Worm (Caenorhabditis elegans) whole organism, L3 larva: ENCODE results near the gene ptr-19.

Experiments
- R02D3.7 ChIP-seq: fragments of 150-350 bp; optimal IDR thresholded peaks from 2 replicates; lab custom pipeline; 2014; ENCODE audit warnings: missing biosample characterization, missing genetic modification characterization
- ama-1 ChIP-seq: fragments of 150-350 bp; optimal IDR thresholded peaks from 2 replicates; lab custom pipeline; 2018
- ceh-9 ChIP-seq: sonication (generic microtip); optimal IDR thresholded peaks from 2 replicates; lab custom pipeline; 2018; ENCODE audit warnings: missing biosample characterization, missing genetic modification characterization
- daf-12 ChIP-seq: fragments of 150-350 bp; optimal IDR thresholded peaks from 2 replicates; lab custom pipeline; 2014; ENCODE audit warnings: missing biosample characterization, missing genetic modification reagents, missing genetic modification characterization
- egl-27 ChIP-seq: sonication (generic microtip); optimal IDR thresholded peaks from 4 replicates; lab custom pipeline; 2017; ENCODE audit warnings: missing biosample characterization, missing genetic modification reagents, missing genetic modification characterization
- elt-3 ChIP-seq, 3 experiments: fragments of 150-350 bp in 1 of 3; sonication (generic microtip) in 2 of 3; optimal IDR thresholded peaks; 2 replicates in 2 of 3; 4 replicates in 1 of 3; lab custom pipeline; 2014 to 2017; ENCODE audit warnings: missing biosample characterization in 3 of 3, missing genetic modification characterization in 3 of 3
- jun-1 ChIP-seq: fragments of 150-350 bp; optimal IDR thresholded peaks from 2 replicates; lab custom pipeline; 2014; ENCODE audit warnings: missing biosample characterization, missing genetic modification reagents, missing genetic modification characterization
- lin-15B ChIP-seq: fragments of 150-350 bp; optimal IDR thresholded peaks from 2 replicates; lab custom pipeline; 2014; ENCODE audit warnings: missing biosample characterization, missing genetic modification characterization
- lin-39 ChIP-seq: fragments of 150-350 bp; optimal IDR thresholded peaks from 2 replicates; lab custom pipeline; 2018; ENCODE audit warnings: missing biosample characterization, missing genetic modification reagents, missing genetic modification characterization
- nhr-43 ChIP-seq: sonication (generic microtip); optimal IDR thresholded peaks from 2 replicates; lab custom pipeline; 2016; ENCODE audit warnings: mild to moderate bottlenecking, missing genetic modification characterization, missing compliant biosample characterization; ENCODE audit not compliant: poor library complexity, severe bottlenecking
- nhr-76 ChIP-seq: fragments of 150-350 bp; sonication (generic microtip); optimal IDR thresholded peaks from 5 replicates; lab custom pipeline; 2014; ENCODE audit warnings: missing biosample characterization, missing genetic modification characterization
- nhr-77 ChIP-seq: fragments of 150-350 bp; optimal IDR thresholded peaks from 2 replicates; lab custom pipeline; 2014; ENCODE audit warnings: missing biosample characterization, missing genetic modification characterization
- unc-39 ChIP-seq: sonication (generic microtip); optimal IDR thresholded peaks from 4 replicates; lab custom pipeline; 2017; ENCODE audit warnings: missing biosample characterization, missing genetic modification characterization
- unc-62 ChIP-seq: fragments of 150-350 bp; sonication (generic microtip); optimal IDR thresholded peaks from 4 replicates; lab custom pipeline; 2014; ENCODE audit warnings: missing biosample characterization, missing genetic modification reagents, missing genetic modification characterization

ce11 chrIII:10807956-10808355 lies 26.3 kb downstream of the ptr-19 start:
- TF ChIP-seq egl-27 (tag; lab: Kevin White, UChicago) (no peak), unc-39 (tag; lab: Kevin White, UChicago) (no peak), lin-39 (tag; lab: Kevin White, UChicago) (peak; percentile 66), R02D3.7 (tag; lab: Kevin White, UChicago) (no peak), nhr-76 (tag; lab: Kevin White, UChicago) (no peak), ama-1 (lab: Kevin White, UChicago) (no peak), elt-3 (tag; optimal IDR thresholded peaks at IDR 0.05; lab: Kevin White, UChicago) (no peak), jun-1 (no peak), daf-12 (no peak), unc-62 (GFP tag; lab: Kevin White, UChicago) (no peak), nhr-43 (tag; lab: Kevin White, UChicago) (no peak), nhr-77 (tag; lab: Kevin White, UChicago) (no peak), ceh-9 (tag; lab: Kevin White, UChicago) (no peak), lin-15B (tag; lab: Kevin White, UChicago) (peak; percentile 42)
